In the genomic region with DNA sequence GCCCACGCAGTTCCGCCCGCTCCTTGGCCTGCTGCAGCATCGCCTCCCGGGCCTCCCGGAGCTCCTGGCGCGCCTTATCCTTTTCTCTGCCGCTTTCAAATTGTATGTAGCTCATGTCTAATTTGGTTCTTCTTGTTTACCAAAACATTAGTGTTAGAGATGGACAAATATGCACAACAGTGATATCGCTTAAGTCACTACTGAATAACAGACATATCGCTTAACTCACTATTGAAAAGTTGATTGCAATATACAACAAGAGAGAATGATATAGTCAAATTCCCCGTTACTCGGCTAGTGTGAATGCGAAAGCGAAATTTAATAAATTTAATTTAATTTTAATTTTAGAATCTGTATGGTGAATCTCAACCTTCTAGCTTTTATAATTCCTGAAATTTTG, we compare ENCODE assay signal across 1 fruit fly cellular context.
TF ChIP-seq lines count a peak whose summit lies in the region.

TSS of gene CG9213 (minus strand) at position 152 of the 400 bp plus-strand sequence.

TF ChIP-seq in whole organism, embryonic, 481 proteins besides CTCF, POLR2A, EP300 and RAD21 (continued from another document and continues in another):
- TF ChIP-seq abd-A (tag; optimal IDR thresholded peaks at IDR 0.05; lab: Kevin White, UChicago) = no peak
- no peak for TF ChIP-seq CG6765 (GFP tag; optimal IDR thresholded peaks at IDR 0.05; lab: Kevin White, UChicago)
- TF ChIP-seq emc (GFP tag; optimal IDR thresholded peaks at IDR 0.05; lab: Kevin White, UChicago) = no peak
- no peak for TF ChIP-seq Aef1 (GFP tag; IDR thresholded peaks at IDR 0.05; lab: Robert Waterston, UW)
- TF ChIP-seq CG5180 (GFP tag; optimal IDR thresholded peaks at IDR 0.05; lab: Kevin White, UChicago) = no peak
- no peak for TF ChIP-seq h (optimal IDR thresholded peaks at IDR 0.05; lab: Kevin White, UChicago)
- no peak for TF ChIP-seq CG7372 (GFP tag; IDR thresholded peaks at IDR 0.05; lab: Robert Waterston, UW)
- TF ChIP-seq tna (GFP tag; IDR thresholded peaks at IDR 0.05; lab: Robert Waterston, UW; ENCODE audit: partially characterized antibody) = peak; percentile 62
- no peak for TF ChIP-seq cwo (GFP tag; optimal IDR thresholded peaks at IDR 0.05; lab: Kevin White, UChicago)
- no peak for TF ChIP-seq CG1647 (GFP tag; optimal IDR thresholded peaks at IDR 0.05; lab: Kevin White, UChicago)
- no peak for TF ChIP-seq ci (GFP tag; IDR thresholded peaks at IDR 0.05; lab: Robert Waterston, UW)
- TF ChIP-seq sob (GFP tag; IDR thresholded peaks at IDR 0.05; lab: Robert Waterston, UW) = 0 out of 2 replicates have a peak, but pooled peaks have one; percentile 10
- TF ChIP-seq Lim3 (GFP tag; IDR thresholded peaks at IDR 0.05; lab: Robert Waterston, UW) = no peak
- TF ChIP-seq shn (GFP tag; optimal IDR thresholded peaks at IDR 0.05; lab: Kevin White, UChicago) = no peak
- no peak for TF ChIP-seq Trl (optimal IDR thresholded peaks at IDR 0.05; lab: Kevin White, UChicago)
- no peak for TF ChIP-seq Trl (GFP tag; optimal IDR thresholded peaks at IDR 0.05; lab: Kevin White, UChicago)
- TF ChIP-seq zen (tag; optimal IDR thresholded peaks at IDR 0.05; lab: Kevin White, UChicago) = peak; percentile 18
- no peak for TF ChIP-seq CG31388 (GFP tag; optimal IDR thresholded peaks at IDR 0.05; lab: Kevin White, UChicago)
- TF ChIP-seq B-H1 (GFP tag; IDR thresholded peaks at IDR 0.05; lab: Robert Waterston, UW) = no peak
- no peak for TF ChIP-seq toy (GFP tag; IDR thresholded peaks at IDR 0.05; lab: Robert Waterston, UW)
- no peak for TF ChIP-seq dimm (GFP tag; IDR thresholded peaks at IDR 0.05; lab: Robert Waterston, UW)
- TF ChIP-seq CG10959 (GFP tag; IDR thresholded peaks at IDR 0.05; lab: Robert Waterston, UW) = no peak
- no peak for TF ChIP-seq CG13624 (GFP tag; optimal IDR thresholded peaks at IDR 0.05; lab: Kevin White, UChicago)
- no peak for TF ChIP-seq gem (tag; optimal IDR thresholded peaks at IDR 0.05; lab: Kevin White, UChicago)
- no peak for TF ChIP-seq Nf-YA (GFP tag; IDR thresholded peaks at IDR 0.05; lab: Robert Waterston, UW)
- no peak for TF ChIP-seq Hmr (GFP tag; optimal IDR thresholded peaks at IDR 0.05; lab: Kevin White, UChicago)
- TF ChIP-seq sc (optimal IDR thresholded peaks at IDR 0.05; lab: Kevin White, UChicago) = no peak
- no peak for TF ChIP-seq sc (GFP tag; optimal IDR thresholded peaks at IDR 0.05; lab: Kevin White, UChicago)
- TF ChIP-seq wor (GFP tag; IDR thresholded peaks at IDR 0.05; lab: Robert Waterston, UW) = no peak
- TF ChIP-seq Taf1 (GFP tag; IDR thresholded peaks at IDR 0.05; lab: Robert Waterston, UW) = no peak
- TF ChIP-seq grn (GFP tag; optimal IDR thresholded peaks at IDR 0.05; lab: Kevin White, UChicago) = no peak
- TF ChIP-seq CG7928 (GFP tag; optimal IDR thresholded peaks at IDR 0.05; lab: Kevin White, UChicago) = no peak
- TF ChIP-seq otp (GFP tag; IDR thresholded peaks at IDR 0.05; lab: Robert Waterston, UW) = no peak
- no peak for TF ChIP-seq CG1024 (GFP tag; IDR thresholded peaks at IDR 0.05; lab: Robert Waterston, UW)
- TF ChIP-seq CG10565 (GFP tag; optimal IDR thresholded peaks at IDR 0.05; lab: Kevin White, UChicago) = no peak
- TF ChIP-seq CG11560 (tag; IDR thresholded peaks at IDR 0.05; lab: Robert Waterston, UW) = no peak
- TF ChIP-seq tio (GFP tag; optimal IDR thresholded peaks at IDR 0.05; lab: Kevin White, UChicago) = no peak
- no peak for TF ChIP-seq CG4328 (GFP tag; optimal IDR thresholded peaks at IDR 0.05; lab: Kevin White, UChicago)
- peak; percentile 17 for TF ChIP-seq CG10267 (tag; optimal IDR thresholded peaks at IDR 0.05; lab: Kevin White, UChicago)
- no peak for TF ChIP-seq Hr78 (GFP tag; optimal IDR thresholded peaks at IDR 0.05; lab: Kevin White, UChicago)
- no peak for TF ChIP-seq CG13775 (GFP tag; optimal IDR thresholded peaks at IDR 0.05; lab: Kevin White, UChicago)
- no peak for TF ChIP-seq CG10274 (GFP tag; optimal IDR thresholded peaks at IDR 0.05; lab: Kevin White, UChicago)
- TF ChIP-seq CG10462 (GFP tag; optimal IDR thresholded peaks at IDR 0.05; lab: Kevin White, UChicago) = no peak
- TF ChIP-seq Med (GFP tag; lab: Kevin White, UChicago) = peak; percentile 82
- no peak for TF ChIP-seq CG7271 (tag; optimal IDR thresholded peaks at IDR 0.05; lab: Kevin White, UChicago)
- no peak for TF ChIP-seq CG4360 (GFP tag; IDR thresholded peaks at IDR 0.05; lab: Robert Waterston, UW)
- peak; percentile 68; the same call in 1 of the 2 replicates for TF ChIP-seq nerfin-2 (GFP tag; IDR thresholded peaks at IDR 0.05; lab: Robert Waterston, UW; ENCODE audit: partially characterized antibody)
- peak; percentile 80; the same call in 2 of the 3 replicates for TF ChIP-seq knrl (GFP tag; IDR thresholded peaks at IDR 0.05; lab: Robert Waterston, UW; ENCODE audit: partially characterized antibody)
- peak; percentile 71; the same call in 2 of the 3 replicates for TF ChIP-seq Opbp (GFP tag; IDR thresholded peaks at IDR 0.05; lab: Robert Waterston, UW; ENCODE audit: partially characterized antibody)
- no peak for TF ChIP-seq HHEX (GFP tag; optimal IDR thresholded peaks at IDR 0.05; lab: Kevin White, UChicago)
- TF ChIP-seq CG13287 (GFP tag; IDR thresholded peaks at IDR 0.05; lab: Robert Waterston, UW; ENCODE audit: partially characterized antibody) = peak; percentile 87
- no peak for TF ChIP-seq CG5953 (GFP tag; IDR thresholded peaks at IDR 0.05; lab: Robert Waterston, UW)
- TF ChIP-seq CG32772 (GFP tag; IDR thresholded peaks at IDR 0.05; lab: Robert Waterston, UW) = no peak
- no peak for TF ChIP-seq Fer3 (tag; optimal IDR thresholded peaks at IDR 0.05; lab: Kevin White, UChicago)
- TF ChIP-seq CG6254 (GFP tag; optimal IDR thresholded peaks at IDR 0.05; lab: Kevin White, UChicago) = no peak
- TF ChIP-seq Hmx (GFP tag; optimal IDR thresholded peaks at IDR 0.05; lab: Kevin White, UChicago) = no peak
- TF ChIP-seq CG33557 (GFP tag; optimal IDR thresholded peaks at IDR 0.05; lab: Kevin White, UChicago) = no peak
- TF ChIP-seq CG2875 (GFP tag; optimal IDR thresholded peaks at IDR 0.05; lab: Kevin White, UChicago) = no peak
- TF ChIP-seq pb (GFP tag; optimal IDR thresholded peaks at IDR 0.05; lab: Kevin White, UChicago) = no peak
- TF ChIP-seq ap (GFP tag; IDR thresholded peaks at IDR 0.05; lab: Robert Waterston, UW) = no peak
- TF ChIP-seq Eip74EF (GFP tag; optimal IDR thresholded peaks at IDR 0.05; lab: Kevin White, UChicago) = no peak
- TF ChIP-seq Dll (GFP tag; IDR thresholded peaks at IDR 0.05; lab: Robert Waterston, UW; ENCODE audit: partially characterized antibody) = peak; percentile 86
- no peak for TF ChIP-seq lov (optimal IDR thresholded peaks at IDR 0.05; lab: Kevin White, UChicago)
- no peak for TF ChIP-seq lov (GFP tag; IDR thresholded peaks at IDR 0.05; lab: Robert Waterston, UW)
- no peak for TF ChIP-seq CG8765 (GFP tag; IDR thresholded peaks at IDR 0.05; lab: Robert Waterston, UW)
- TF ChIP-seq H2.0 (GFP tag; IDR thresholded peaks at IDR 0.05; lab: Robert Waterston, UW) = no peak
- TF ChIP-seq Nf-YC (tag; optimal IDR thresholded peaks at IDR 0.05; lab: Kevin White, UChicago) = no peak
- TF ChIP-seq her (GFP tag; optimal IDR thresholded peaks at IDR 0.05; lab: Kevin White, UChicago) = no peak
- TF ChIP-seq tin (GFP tag; optimal IDR thresholded peaks at IDR 0.05; lab: Kevin White, UChicago) = no peak
- no peak for TF ChIP-seq Six4 (GFP tag; optimal IDR thresholded peaks at IDR 0.05; lab: Kevin White, UChicago)
- TF ChIP-seq Hr39 (optimal IDR thresholded peaks at IDR 0.05; lab: Kevin White, UChicago) = no peak
- TF ChIP-seq CG31224 (GFP tag; IDR thresholded peaks at IDR 0.05; lab: Robert Waterston, UW) = no peak
- TF ChIP-seq CG2129 (GFP tag; IDR thresholded peaks at IDR 0.05; lab: Robert Waterston, UW; ENCODE audit: partially characterized antibody) = peak; percentile 57; the same call in 1 of the 2 replicates
- TF ChIP-seq CG8089 (GFP tag; optimal IDR thresholded peaks at IDR 0.05; lab: Kevin White, UChicago) = no peak
- TF ChIP-seq Side (GFP tag; optimal IDR thresholded peaks at IDR 0.05; lab: Kevin White, UChicago) = no peak
- TF ChIP-seq onecut (GFP tag; IDR thresholded peaks at IDR 0.05; lab: Robert Waterston, UW) = no peak
- no peak for TF ChIP-seq trem (tag; optimal IDR thresholded peaks at IDR 0.05; lab: Kevin White, UChicago)
- TF ChIP-seq lilli (GFP tag; optimal IDR thresholded peaks at IDR 0.05; lab: Kevin White, UChicago) = peak; percentile 24
- TF ChIP-seq crol (GFP tag; IDR thresholded peaks at IDR 0.05; lab: Robert Waterston, UW) = no peak
- TF ChIP-seq insv (GFP tag; optimal IDR thresholded peaks at IDR 0.05; lab: Kevin White, UChicago) = no peak
- no peak for TF ChIP-seq CG13123 (GFP tag; optimal IDR thresholded peaks at IDR 0.05; lab: Kevin White, UChicago)
- TF ChIP-seq vvl (GFP tag; IDR thresholded peaks at IDR 0.05; lab: Robert Waterston, UW) = 0 out of 2 replicates have a peak, but pooled peaks have one; percentile 13
- TF ChIP-seq phol (tag; optimal IDR thresholded peaks at IDR 0.05; lab: Kevin White, UChicago) = peak; percentile 10
- TF ChIP-seq Rfx (GFP tag; IDR thresholded peaks at IDR 0.05; lab: Robert Waterston, UW) = peak; percentile 39
- TF ChIP-seq Sox102F (GFP tag; optimal IDR thresholded peaks at IDR 0.05; lab: Kevin White, UChicago) = no peak
- no peak for TF ChIP-seq CG8924 (tag; optimal IDR thresholded peaks at IDR 0.05; lab: Kevin White, UChicago)
- no peak for TF ChIP-seq Bteb2 (GFP tag; optimal IDR thresholded peaks at IDR 0.05; lab: Kevin White, UChicago)
- TF ChIP-seq Dek (tag; optimal IDR thresholded peaks at IDR 0.05; lab: Kevin White, UChicago) = no peak
- TF ChIP-seq Sox100B (GFP tag; optimal IDR thresholded peaks at IDR 0.05; lab: Kevin White, UChicago) = no peak
- TF ChIP-seq D19B (GFP tag; optimal IDR thresholded peaks at IDR 0.05; lab: Kevin White, UChicago) = no peak
- TF ChIP-seq eve (GFP tag; optimal IDR thresholded peaks at IDR 0.05; lab: Kevin White, UChicago) = no peak
- no peak for TF ChIP-seq cad (GFP tag; optimal IDR thresholded peaks at IDR 0.05; lab: Kevin White, UChicago)
- no peak for TF ChIP-seq CG1792 (GFP tag; optimal IDR thresholded peaks at IDR 0.05; lab: Kevin White, UChicago)
- no peak for TF ChIP-seq Tbp (GFP tag; optimal IDR thresholded peaks at IDR 0.05; lab: Kevin White, UChicago)
- no peak for TF ChIP-seq CrebB (tag; optimal IDR thresholded peaks at IDR 0.05; lab: Kevin White, UChicago)
- TF ChIP-seq NC2β (GFP tag; optimal IDR thresholded peaks at IDR 0.05; lab: Kevin White, UChicago) = no peak
- peak; percentile 86 for TF ChIP-seq CG34224 (GFP tag; IDR thresholded peaks at IDR 0.05; lab: Robert Waterston, UW; ENCODE audit: partially characterized antibody)
- peak; percentile 84 for TF ChIP-seq Sry-δ (GFP tag; optimal IDR thresholded peaks at IDR 0.05; lab: Kevin White, UChicago)
- no peak for TF ChIP-seq NFAT (GFP tag; IDR thresholded peaks at IDR 0.05; lab: Robert Waterston, UW)
- no peak for TF ChIP-seq ara (GFP tag; IDR thresholded peaks at IDR 0.05; lab: Robert Waterston, UW)
- TF ChIP-seq CG34422 (GFP tag; IDR thresholded peaks at IDR 0.05; lab: Robert Waterston, UW) = 0 out of 3 replicates have a peak, but pooled peaks have one; percentile 44
- no peak for TF ChIP-seq croc (GFP tag; conservative IDR thresholded peaks at IDR 0.05; lab: Robert Waterston, UW)
- no peak for TF ChIP-seq Lpt (GFP tag; optimal IDR thresholded peaks at IDR 0.05; lab: Kevin White, UChicago)
- TF ChIP-seq CG3726 (GFP tag; IDR thresholded peaks at IDR 0.05; lab: Robert Waterston, UW) = no peak
- no peak for TF ChIP-seq CG7357 (GFP tag; IDR thresholded peaks at IDR 0.05; lab: Robert Waterston, UW)
- TF ChIP-seq CG15479 (GFP tag; optimal IDR thresholded peaks at IDR 0.05; lab: Kevin White, UChicago) = no peak
- no peak for TF ChIP-seq z (GFP tag; IDR thresholded peaks at IDR 0.05; lab: Robert Waterston, UW)
- no peak for TF ChIP-seq fru (optimal IDR thresholded peaks at IDR 0.05; lab: Kevin White, UChicago)
- no peak for TF ChIP-seq CG9215 (GFP tag; IDR thresholded peaks at IDR 0.05; lab: Robert Waterston, UW)
- no peak for TF ChIP-seq fd102C (GFP tag; optimal IDR thresholded peaks at IDR 0.05; lab: Kevin White, UChicago)
- no peak for TF ChIP-seq ase (GFP tag; IDR thresholded peaks at IDR 0.05; lab: Robert Waterston, UW)
- no peak for TF ChIP-seq CG7839 (tag; optimal IDR thresholded peaks at IDR 0.05; lab: Kevin White, UChicago)
- TF ChIP-seq D (optimal IDR thresholded peaks at IDR 0.05; lab: Kevin White, UChicago) = no peak
- TF ChIP-seq D (GFP tag; optimal IDR thresholded peaks at IDR 0.05; lab: Kevin White, UChicago) = no peak
- no peak for TF ChIP-seq nerfin-1 (tag; optimal IDR thresholded peaks at IDR 0.05; lab: Kevin White, UChicago)
- no peak for TF ChIP-seq grau (tag; optimal IDR thresholded peaks at IDR 0.05; lab: Kevin White, UChicago)
- peak; percentile 23 for TF ChIP-seq Xbp1 (GFP tag; optimal IDR thresholded peaks at IDR 0.05; lab: Kevin White, UChicago)
- no peak for TF ChIP-seq sim (GFP tag; IDR thresholded peaks at IDR 0.05; lab: Robert Waterston, UW)
- TF ChIP-seq trh (GFP tag; optimal IDR thresholded peaks at IDR 0.05; lab: Kevin White, UChicago) = no peak
- no peak for TF ChIP-seq crc (GFP tag; optimal IDR thresholded peaks at IDR 0.05; lab: Kevin White, UChicago)
- TF ChIP-seq CG18476 (GFP tag; optimal IDR thresholded peaks at IDR 0.05; lab: Kevin White, UChicago) = no peak
- TF ChIP-seq Hr3 (GFP tag; optimal IDR thresholded peaks at IDR 0.05; lab: Kevin White, UChicago) = no peak
- TF ChIP-seq wek (GFP tag; optimal IDR thresholded peaks at IDR 0.05; lab: Kevin White, UChicago) = no peak
- no peak for TF ChIP-seq CG5245 (GFP tag; optimal IDR thresholded peaks at IDR 0.05; lab: Kevin White, UChicago)
- no peak for TF ChIP-seq CG9437 (GFP tag; optimal IDR thresholded peaks at IDR 0.05; lab: Kevin White, UChicago)
- TF ChIP-seq Hand (GFP tag; optimal IDR thresholded peaks at IDR 0.05; lab: Kevin White, UChicago) = no peak
- no peak for TF ChIP-seq wdn (GFP tag; IDR thresholded peaks at IDR 0.05; lab: Robert Waterston, UW)
- no peak for TF ChIP-seq CG2889 (GFP tag; IDR thresholded peaks at IDR 0.05; lab: Robert Waterston, UW)
- no peak for TF ChIP-seq slou (GFP tag; optimal IDR thresholded peaks at IDR 0.05; lab: Kevin White, UChicago)
- peak; percentile 84 for TF ChIP-seq Bgb (GFP tag; IDR thresholded peaks at IDR 0.05; lab: Robert Waterston, UW; ENCODE audit: partially characterized antibody)
- no peak for TF ChIP-seq ken (GFP tag; IDR thresholded peaks at IDR 0.05; lab: Robert Waterston, UW)
- no peak for TF ChIP-seq CG2712 (tag; optimal IDR thresholded peaks at IDR 0.05; lab: Kevin White, UChicago)
- TF ChIP-seq CG15073 (GFP tag; optimal IDR thresholded peaks at IDR 0.05; lab: Kevin White, UChicago) = no peak
- TF ChIP-seq CG13296 (GFP tag; optimal IDR thresholded peaks at IDR 0.05; lab: Kevin White, UChicago) = no peak
